Worm (Caenorhabditis elegans): Measurements from ENCODE around the gene perm-5.

perm-5 gene

DNA sequence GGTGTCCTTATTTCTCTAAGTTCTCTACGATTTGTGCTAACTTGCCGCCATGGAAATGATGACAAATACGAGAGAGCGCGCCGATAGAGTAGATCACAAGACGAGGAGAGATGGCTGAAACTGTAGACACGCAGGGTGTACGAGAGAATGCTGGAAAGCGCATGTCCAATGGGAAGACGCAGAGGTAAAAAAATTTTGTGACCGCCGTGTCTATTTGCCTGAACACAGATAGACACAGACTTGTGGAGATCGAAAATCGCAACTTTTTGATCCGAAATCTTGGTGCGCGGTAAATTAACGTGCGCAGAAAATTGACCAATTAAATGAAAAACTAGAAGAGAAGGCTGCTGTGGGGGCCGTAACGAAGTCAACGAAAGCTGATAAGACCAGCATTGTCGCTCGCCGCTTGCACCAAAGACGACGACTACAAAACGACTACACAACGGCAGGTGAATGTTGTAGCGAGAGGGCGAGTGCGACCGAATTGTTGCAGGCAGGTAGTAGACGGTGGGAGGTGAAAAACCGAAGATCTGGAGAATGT, 46.1 kb downstream of the perm-5 start:
- TF ChIP-seq ceh-82 (tag; optimal IDR thresholded peaks at IDR 0.05): peak; percentile 13 to 71 (median 69)
- TF ChIP-seq nhr-28 (tag; optimal IDR thresholded peaks at IDR 0.05): peak; percentile 6
- no peak for TF ChIP-seq fkh-4 (tag; optimal IDR thresholded peaks at IDR 0.05; ENCODE audit: borderline replicate concordance)
- peak; percentile 45 for TF ChIP-seq nhr-237 (tag; optimal IDR thresholded peaks at IDR 0.05)
- TF ChIP-seq ztf-11 (tag; optimal IDR thresholded peaks at IDR 0.05): no peak
- TF ChIP-seq fkh-10 (GFP tag; optimal IDR thresholded peaks at IDR 0.05): peak; percentile 10
- no peak for TF ChIP-seq skn-1 (tag; optimal IDR thresholded peaks at IDR 0.05)
- TF ChIP-seq aly-2 (tag; optimal IDR thresholded peaks at IDR 0.05): no peak
- TF ChIP-seq hpl-2 (GFP tag; optimal IDR thresholded peaks at IDR 0.05): no peak
- no peak for TF ChIP-seq nhr-76 (tag; optimal IDR thresholded peaks at IDR 0.05)
- peak; percentile 18 for TF ChIP-seq sup-37 (GFP tag; optimal IDR thresholded peaks at IDR 0.05)
- TF ChIP-seq vab-15 (tag; optimal IDR thresholded peaks at IDR 0.05): no peak
- TF ChIP-seq ztf-4 (tag; optimal IDR thresholded peaks at IDR 0.05): peak; percentile 31
- TF ChIP-seq pag-3 (tag; optimal IDR thresholded peaks at IDR 0.05; ENCODE audit: borderline replicate concordance, insufficient read depth): no peak
- TF ChIP-seq dsc-1 (tag; optimal IDR thresholded peaks at IDR 0.05): peak; percentile 44
- TF ChIP-seq ceh-90 (tag; optimal IDR thresholded peaks at IDR 0.05): no peak
- TF ChIP-seq xbp-1 (tag; optimal IDR thresholded peaks at IDR 0.05): peak; percentile 71
- peak; percentile 93 for TF ChIP-seq snu-23 (GFP tag; optimal IDR thresholded peaks at IDR 0.05)
- TF ChIP-seq Y116A8C.19 (tag; optimal IDR thresholded peaks at IDR 0.05; ENCODE audit: borderline replicate concordance): no peak
- no peak for TF ChIP-seq zip-4 (GFP tag; optimal IDR thresholded peaks at IDR 0.05)
- peak; percentile 63 for TF ChIP-seq isw-1 (GFP tag; IDR thresholded peaks at IDR 0.05)
- no peak for TF ChIP-seq ceh-8 (GFP tag; optimal IDR thresholded peaks at IDR 0.05)
- TF ChIP-seq lin-14 (GFP tag; optimal IDR thresholded peaks at IDR 0.05): peak; percentile 96
- TF ChIP-seq lin-39 (tag; optimal IDR thresholded peaks at IDR 0.05): no peak
- peak; percentile 53 for TF ChIP-seq aha-1 (tag; optimal IDR thresholded peaks at IDR 0.05)
- TF ChIP-seq jun-1 (tag; optimal IDR thresholded peaks at IDR 0.05): peak; percentile 78
- TF ChIP-seq hlh-4 (tag; optimal IDR thresholded peaks at IDR 0.05): no peak
- TF ChIP-seq C16A3.4 (tag; optimal IDR thresholded peaks at IDR 0.05): peak; percentile 60
- no peak for TF ChIP-seq sox-4 (tag; optimal IDR thresholded peaks at IDR 0.05)
- TF ChIP-seq lsy-2 (tag; optimal IDR thresholded peaks at IDR 0.05): peak; percentile 73 to 81
- TF ChIP-seq nhr-11 (tag; optimal IDR thresholded peaks at IDR 0.05): peak; percentile 67
- TF ChIP-seq elt-3 (tag; optimal IDR thresholded peaks at IDR 0.05): peak in 3 of 6 experiments; percentile 51 to 83 (median 73)
- peak; percentile 71 for TF ChIP-seq rnt-1 (tag; optimal IDR thresholded peaks at IDR 0.05)
- TF ChIP-seq pax-3 (tag; optimal IDR thresholded peaks at IDR 0.05): peak; percentile 51
- peak; percentile 54 for TF ChIP-seq snpc-4 (tag; optimal IDR thresholded peaks at IDR 0.05)
- peak; percentile 69 to 79 for TF ChIP-seq lin-35 (GFP tag; optimal IDR thresholded peaks at IDR 0.05)
- peak in 1 of 2 experiments; percentile 79 for TF ChIP-seq egl-27 (tag; optimal IDR thresholded peaks at IDR 0.05)
- peak; percentile 96 for TF ChIP-seq nhr-20 (tag; optimal IDR thresholded peaks at IDR 0.05)
- peak; percentile 70 for TF ChIP-seq grh-1 (GFP tag; IDR thresholded peaks at IDR 0.05)
- 0 out of 2 replicates have a peak, but pooled peaks have one; percentile 36 for TF ChIP-seq mab-9 (GFP tag; IDR thresholded peaks at IDR 0.05)
- TF ChIP-seq lir-3 (tag; optimal IDR thresholded peaks at IDR 0.05; ENCODE audit: poor library complexity): peak; percentile 47
- no peak for TF ChIP-seq nhr-12 (tag; optimal IDR thresholded peaks at IDR 0.05)
- TF ChIP-seq nhr-71 (tag; optimal IDR thresholded peaks at IDR 0.05): peak; percentile 95
- no peak for TF ChIP-seq ces-1 (GFP tag; optimal IDR thresholded peaks at IDR 0.05)
- TF ChIP-seq mef-2 (tag; optimal IDR thresholded peaks at IDR 0.05): no peak
- no peak for TF ChIP-seq zag-1 (tag; optimal IDR thresholded peaks at IDR 0.05)
- TF ChIP-seq unc-86 (tag; optimal IDR thresholded peaks at IDR 0.05): peak; percentile 1
- peak; percentile 36; the same call in 1 of the 2 replicates for TF ChIP-seq unc-98 (GFP tag; IDR thresholded peaks at IDR 0.05)
- no peak for TF ChIP-seq egl-13 (tag; optimal IDR thresholded peaks at IDR 0.05)
- TF ChIP-seq lin-15B (tag; optimal IDR thresholded peaks at IDR 0.05): no peak
- no peak for TF ChIP-seq pqm-1 (tag; optimal IDR thresholded peaks at IDR 0.05)
- no peak for TF ChIP-seq nhr-84 (tag; optimal IDR thresholded peaks at IDR 0.05)
